Fruit fly (Drosophila melanogaster) whole organism, embryonic: Measurements from ENCODE around the gene alpha-Est7.

ENCODE experiments used
- Ada2b ChIP-seq: fragments of 200-800 bp; sonication (Bioruptor generic); IDR thresholded peaks from 2 replicates; pipeline ENCODE4 v1.3.6; 2022; ENCODE audit warnings: missing biosample characterization, missing genetic modification characterization
- BEAF-32 ChIP-seq: fragments of 200-800 bp; sonication (Bioruptor generic); optimal IDR thresholded peaks from 3 replicates; lab custom pipeline; 2017; ENCODE audit warnings: missing biosample characterization, missing genetic modification characterization, mild to moderate bottlenecking, moderate library complexity, missing genetic modification reagents
- CG10209 ChIP-seq: fragments of 200-800 bp; sonication (Bioruptor generic); optimal IDR thresholded peaks from 3 replicates; lab custom pipeline; 2017; ENCODE audit warnings: missing biosample characterization, mild to moderate bottlenecking, missing genetic modification characterization, missing genetic modification reagents
- CG10462 ChIP-seq: fragments of 200-800 bp; sonication (Bioruptor generic); optimal IDR thresholded peaks from 2 replicates; lab custom pipeline; 2016; ENCODE audit warnings: missing biosample characterization, missing genetic modification characterization
- CG10543 ChIP-seq: fragments of 200-800 bp; sonication (Bioruptor generic); optimal IDR thresholded peaks from 3 replicates; lab custom pipeline; 2017; ENCODE audit warnings: missing biosample characterization, mild to moderate bottlenecking, missing genetic modification characterization, moderate library complexity
- CG11560 ChIP-seq: fragments of 200-800 bp; sonication (Bioruptor generic); IDR thresholded peaks from 3 replicates; pipeline ENCODE4 v1.3.6; 2022; ENCODE audit warnings: missing biosample characterization, missing genetic modification characterization
- CG12299 ChIP-seq: fragments of 200-800 bp; sonication (Bioruptor generic); optimal IDR thresholded peaks from 2 replicates; lab custom pipeline; 2018; ENCODE audit warnings: missing biosample characterization, mild to moderate bottlenecking, missing genetic modification characterization
- CG12942 ChIP-seq: fragments of 200-800 bp; sonication (Bioruptor generic); optimal IDR thresholded peaks from 3 replicates; lab custom pipeline; 2016; ENCODE audit warnings: missing biosample characterization, missing genetic modification characterization
- CG13894 ChIP-seq: fragments of 200-800 bp; sonication (Bioruptor generic); optimal IDR thresholded peaks from 3 replicates; lab custom pipeline; 2018; ENCODE audit warnings: missing biosample characterization, mild to moderate bottlenecking, missing genetic modification characterization, moderate library complexity
- CG1647 ChIP-seq: fragments of 200-800 bp; sonication (Bioruptor generic); optimal IDR thresholded peaks from 3 replicates; lab custom pipeline; 2016; ENCODE audit warnings: missing biosample characterization, missing genetic modification characterization
- CG17612 ChIP-seq: fragments of 200-800 bp; sonication (Bioruptor generic); IDR thresholded peaks from 2 replicates; pipeline ENCODE4 v1.3.6; 2022; ENCODE audit warnings: missing biosample characterization, missing genetic modification characterization
- CG18476 ChIP-seq: fragments of 200-800 bp; sonication (Bioruptor generic); optimal IDR thresholded peaks from 2 replicates; lab custom pipeline; 2016; ENCODE audit warnings: missing biosample characterization, mild to moderate bottlenecking, missing genetic modification characterization
- CG18599 ChIP-seq: fragments of 200-800 bp; sonication (Bioruptor generic); optimal IDR thresholded peaks from 3 replicates; lab custom pipeline; 2017; ENCODE audit warnings: missing biosample characterization, missing genetic modification characterization, mild to moderate bottlenecking, moderate library complexity, missing genetic modification reagents
- CG2129 ChIP-seq: fragments of 200-800 bp; sonication (Bioruptor generic); IDR thresholded peaks from 2 replicates; pipeline ENCODE4 v1.3.6; 2022; ENCODE audit warnings: missing biosample characterization, missing genetic modification characterization; ENCODE audit not compliant: partially characterized antibody
- CG2875 ChIP-seq: fragments of 200-800 bp; sonication (Bioruptor generic); optimal IDR thresholded peaks from 2 replicates; lab custom pipeline; 2017; ENCODE audit warnings: missing biosample characterization, mild to moderate bottlenecking, missing genetic modification characterization, missing genetic modification reagents
- CG32532 ChIP-seq: fragments of 200-800 bp; sonication (Bioruptor generic); IDR thresholded peaks from 2 replicates; pipeline ENCODE4 v1.3.6; 2022; ENCODE audit warnings: missing biosample characterization, missing genetic modification characterization
- CG3726 ChIP-seq: fragments of 200-800 bp; sonication (Bioruptor generic); IDR thresholded peaks from 3 replicates; pipeline ENCODE4, ENCODE4 v1.3.6; 2022; ENCODE audit warnings: missing biosample characterization, missing genetic modification characterization
- CG4424 ChIP-seq: fragments of 200-800 bp; sonication (Bioruptor generic); optimal IDR thresholded peaks from 3 replicates; lab custom pipeline; 2016; ENCODE audit warnings: missing biosample characterization, missing genetic modification characterization
- CG4730 ChIP-seq: fragments of 200-800 bp; sonication (Bioruptor generic); IDR thresholded peaks from 2 replicates; pipeline ENCODE4 v1.3.6; 2022; ENCODE audit warnings: missing biosample characterization, missing genetic modification characterization
- CG4820 ChIP-seq: fragments of 200-800 bp; sonication (Bioruptor generic); optimal IDR thresholded peaks from 3 replicates; lab custom pipeline; 2016; ENCODE audit warnings: missing biosample characterization, missing genetic modification characterization
- CG5953 ChIP-seq: fragments of 200-800 bp; sonication (Bioruptor generic); IDR thresholded peaks from 2 replicates; pipeline ENCODE4 v1.3.6; 2022; ENCODE audit warnings: missing biosample characterization, missing genetic modification characterization
- CG6272 ChIP-seq: fragments of 200-800 bp; sonication (Bioruptor generic); IDR thresholded peaks from 2 replicates; pipeline ENCODE4 v1.3.6; 2022; ENCODE audit warnings: missing biosample characterization, missing genetic modification characterization
- CG9437 ChIP-seq: fragments of 200-800 bp; sonication (Bioruptor generic); optimal IDR thresholded peaks from 2 replicates; lab custom pipeline; 2018; ENCODE audit warnings: missing biosample characterization, mild to moderate bottlenecking, missing genetic modification characterization
- Doc2 ChIP-seq: fragments of 200-800 bp; sonication (Bioruptor generic); IDR thresholded peaks from 2 replicates; pipeline ENCODE4 v1.3.6; 2022; ENCODE audit warnings: missing biosample characterization, missing genetic modification characterization
- ERR ChIP-seq: fragments of 200-800 bp; sonication (Bioruptor generic); optimal IDR thresholded peaks from 2 replicates; lab custom pipeline; 2016; ENCODE audit warnings: missing biosample characterization, missing genetic modification characterization
- H2.0 ChIP-seq: fragments of 200-800 bp; sonication (Bioruptor generic); IDR thresholded peaks from 2 replicates; pipeline ENCODE4 v1.3.6; 2022; ENCODE audit warnings: missing biosample characterization, missing genetic modification characterization
- HLHmδ ChIP-seq: fragments of 200-800 bp; sonication (Bioruptor generic); optimal IDR thresholded peaks from 2 replicates; lab custom pipeline; 2018; ENCODE audit warnings: missing biosample characterization, mild to moderate bottlenecking, missing genetic modification characterization, moderate library complexity
- HmgD ChIP-seq: fragments of 200-800 bp; sonication (Bioruptor generic); optimal IDR thresholded peaks from 3 replicates; lab custom pipeline; 2016; ENCODE audit warnings: missing biosample characterization, missing genetic modification characterization
- Hmr ChIP-seq: fragments of 200-800 bp; sonication (Bioruptor generic); optimal IDR thresholded peaks from 3 replicates; lab custom pipeline; 2017; ENCODE audit warnings: mild to moderate bottlenecking, missing biosample characterization, missing genetic modification reagents, missing genetic modification characterization
- Hr3 ChIP-seq: fragments of 200-800 bp; sonication (Bioruptor generic); optimal IDR thresholded peaks from 3 replicates; lab custom pipeline; 2016; ENCODE audit warnings: missing biosample characterization, missing genetic modification characterization
- Lpt ChIP-seq: fragments of >200 bp; optimal IDR thresholded peaks from 2 replicates; lab custom pipeline; 2018; ENCODE audit warnings: missing biosample characterization, missing genetic modification characterization
- NK7.1 ChIP-seq: fragments of 200-800 bp; sonication (Bioruptor generic); optimal IDR thresholded peaks from 3 replicates; lab custom pipeline; 2016; ENCODE audit warnings: missing biosample characterization, missing genetic modification characterization
- Ravus ChIP-seq: fragments of 200-800 bp; sonication (Bioruptor generic); IDR thresholded peaks from 2 replicates; pipeline ENCODE4 v1.3.6; 2022; ENCODE audit warnings: missing biosample characterization, missing genetic modification characterization
- Side ChIP-seq: fragments of 200-800 bp; sonication (Bioruptor generic); optimal IDR thresholded peaks from 2 replicates; lab custom pipeline; 2016; ENCODE audit warnings: missing biosample characterization, missing genetic modification characterization
- Sox100B ChIP-seq: fragments of 200-800 bp; sonication (Bioruptor generic); optimal IDR thresholded peaks from 3 replicates; lab custom pipeline; 2018; ENCODE audit warnings: missing biosample characterization, mild to moderate bottlenecking, missing genetic modification characterization
- Taf1 ChIP-seq: fragments of 200-800 bp; sonication (Bioruptor generic); IDR thresholded peaks from 2 replicates; pipeline ENCODE4 v1.3.6; 2022; ENCODE audit warnings: missing biosample characterization, missing genetic modification characterization
- Xrp1 ChIP-seq: fragments of 200-800 bp; sonication (Bioruptor generic); IDR thresholded peaks from 2 replicates; pipeline ENCODE4 v1.3.6; 2022; ENCODE audit warnings: missing biosample characterization, missing genetic modification characterization
- btn ChIP-seq: fragments of 200-800 bp; sonication (Bioruptor generic); optimal IDR thresholded peaks from 2 replicates; lab custom pipeline; 2016; ENCODE audit warnings: missing biosample characterization, missing genetic modification characterization
- chm ChIP-seq: fragments of 200-800 bp; sonication (Bioruptor generic); IDR thresholded peaks from 2 replicates; pipeline ENCODE4 v1.3.6; 2022; ENCODE audit warnings: missing biosample characterization, missing genetic modification characterization
- corto ChIP-seq: fragments of 200-800 bp; sonication (Bioruptor generic); optimal IDR thresholded peaks from 2 replicates; lab custom pipeline; 2016; ENCODE audit warnings: missing biosample characterization, mild to moderate bottlenecking, missing genetic modification characterization, moderate library complexity
- da ChIP-seq: fragments of 200-800 bp; sonication (Bioruptor generic); optimal IDR thresholded peaks from 2 replicates; lab custom pipeline; 2016; ENCODE audit warnings: missing biosample characterization, missing genetic modification characterization
- danr ChIP-seq: fragments of 200-800 bp; sonication (Bioruptor generic); IDR thresholded peaks from 2 replicates; pipeline ENCODE4 v1.3.6; 2022; ENCODE audit warnings: missing biosample characterization, missing genetic modification characterization
- dmrt99B ChIP-seq: fragments of 200-800 bp; sonication (Bioruptor generic); optimal IDR thresholded peaks from 2 replicates; lab custom pipeline; 2018; ENCODE audit warnings: missing biosample characterization, mild to moderate bottlenecking, missing genetic modification characterization, moderate library complexity
- hkb ChIP-seq, 2 experiments: fragments of 200-800 bp in 1 of 2; fragments of >200 bp in 1 of 2; sonication (Bioruptor generic) in 1 of 2; IDR thresholded peaks in 1 of 2; optimal IDR thresholded peaks in 1 of 2; 2 replicates each; pipeline versions ENCODE4 v1.3.6 to Lab custom; 2017 to 2022; ENCODE audit warnings: missing biosample characterization in 1 of 2, missing genetic modification characterization in 1 of 2
- inv ChIP-seq: fragments of 200-800 bp; sonication (Bioruptor generic); IDR thresholded peaks from 2 replicates; pipeline ENCODE4 v1.3.6; 2022; ENCODE audit warnings: missing biosample characterization, missing genetic modification characterization; ENCODE audit not compliant: partially characterized antibody
- kay ChIP-seq: fragments of 200-800 bp; sonication (Bioruptor generic); optimal IDR thresholded peaks from 2 replicates; lab custom pipeline; 2016; ENCODE audit warnings: missing biosample characterization, missing genetic modification characterization
- lilli ChIP-seq: fragments of 200-800 bp; sonication (Bioruptor generic); optimal IDR thresholded peaks from 3 replicates; lab custom pipeline; 2016; ENCODE audit warnings: missing biosample characterization, missing genetic modification characterization
- pho ChIP-seq: fragments of 200-800 bp; sonication (Bioruptor generic); optimal IDR thresholded peaks from 2 replicates; lab custom pipeline; 2016; ENCODE audit warnings: missing biosample characterization, missing genetic modification characterization
- phol ChIP-seq: fragments of 200-800 bp; sonication (Bioruptor generic); optimal IDR thresholded peaks from 3 replicates; lab custom pipeline; 2018; ENCODE audit warnings: missing biosample characterization, mild to moderate bottlenecking, missing genetic modification characterization, moderate library complexity
- tap ChIP-seq: fragments of 200-800 bp; optimal IDR thresholded peaks from 3 replicates; lab custom pipeline; 2019; ENCODE audit warnings: missing biosample characterization, mild to moderate bottlenecking, missing genetic modification characterization, moderate library complexity
- tgo ChIP-seq: fragments of 200-800 bp; sonication (Bioruptor generic); IDR thresholded peaks from 3 replicates; pipeline ENCODE4 v1.3.6; 2022; ENCODE audit warnings: missing biosample characterization, missing genetic modification characterization
- unc-4 ChIP-seq: fragments of 200-800 bp; sonication (Bioruptor generic); IDR thresholded peaks from 2 replicates; pipeline ENCODE4 v1.3.6; 2022; ENCODE audit warnings: missing biosample characterization, missing genetic modification characterization; ENCODE audit not compliant: partially characterized antibody

alpha-Est7 gene

dm6 chr3R:7492099-7492498 lies 31.5 kb downstream of the alpha-Est7 start (continued):
- no peak for TF ChIP-seq Side
- no peak for TF ChIP-seq Ada2b
- peak; percentile 52; the same call in 1 of the 2 replicates for TF ChIP-seq CG5953 (GFP tag; lab: Robert Waterston, UW)
- TF ChIP-seq Hmr (GFP tag; lab: Kevin White, UChicago) = peak; percentile 3
- TF ChIP-seq Taf1 (GFP tag; lab: Robert Waterston, UW) = no peak
- no peak for TF ChIP-seq HmgD (GFP tag; lab: Kevin White, UChicago)
- TF ChIP-seq da (GFP tag; lab: Kevin White, UChicago) = no peak
- TF ChIP-seq CG2129 (GFP tag; lab: Robert Waterston, UW) = no peak
- TF ChIP-seq CG17612 = no peak
- TF ChIP-seq Xrp1 (GFP tag; lab: Robert Waterston, UW) = 0 out of 2 replicates have a peak, but pooled peaks have one; percentile 4
- TF ChIP-seq CG10209 (GFP tag; lab: Kevin White, UChicago) = peak; percentile 15
- TF ChIP-seq CG4424 (GFP tag; lab: Kevin White, UChicago) = peak; percentile 16
- no peak for TF ChIP-seq CG12942
- no peak for TF ChIP-seq unc-4 (GFP tag; lab: Robert Waterston, UW)
- no peak for TF ChIP-seq phol (tag; lab: Kevin White, UChicago)
- TF ChIP-seq danr = no peak
- no peak for TF ChIP-seq Hr3 (GFP tag; lab: Kevin White, UChicago)
- TF ChIP-seq CG18599 = no peak
- no peak for TF ChIP-seq H2.0 (GFP tag; lab: Robert Waterston, UW)
- TF ChIP-seq tgo (GFP tag; lab: Robert Waterston, UW) = no peak
- TF ChIP-seq CG4730 (GFP tag; lab: Robert Waterston, UW) = no peak
- TF ChIP-seq NK7.1 (GFP tag; lab: Kevin White, UChicago) = no peak
- peak; percentile 13 for TF ChIP-seq CG18476 (GFP tag; lab: Kevin White, UChicago)
- no peak for TF ChIP-seq HLHmδ (GFP tag; lab: Kevin White, UChicago)
- TF ChIP-seq dmrt99B (tag; lab: Kevin White, UChicago) = peak; percentile 22
- no peak for TF ChIP-seq CG12299
- no peak for TF ChIP-seq corto (GFP tag; lab: Kevin White, UChicago)
- TF ChIP-seq Lpt (GFP tag; lab: Kevin White, UChicago) = no peak
- TF ChIP-seq ERR (GFP tag; lab: Kevin White, UChicago) = peak; percentile 69
- no peak for TF ChIP-seq chm (GFP tag; lab: Robert Waterston, UW)
- TF ChIP-seq inv (GFP tag; lab: Robert Waterston, UW) = peak; percentile 56; the same call in 1 of the 2 replicates
- no peak for TF ChIP-seq pho (GFP tag; lab: Kevin White, UChicago)
- no peak for TF ChIP-seq CG2875 (GFP tag; lab: Kevin White, UChicago)
- TF ChIP-seq CG3726 (GFP tag; lab: Robert Waterston, UW) = no peak
- peak; percentile 12; the same call in 1 of the 2 replicates for TF ChIP-seq CG32532 (GFP tag; lab: Robert Waterston, UW)
- TF ChIP-seq CG9437 (GFP tag; lab: Kevin White, UChicago) = no peak
- TF ChIP-seq CG10462 (GFP tag; lab: Kevin White, UChicago) = no peak
- TF ChIP-seq btn (GFP tag; lab: Kevin White, UChicago) = no peak
- TF ChIP-seq CG6272 (GFP tag; lab: Robert Waterston, UW) = no peak
- no peak for TF ChIP-seq tap (tag; lab: Kevin White, UChicago)
- TF ChIP-seq Sox100B (GFP tag; lab: Kevin White, UChicago) = no peak
- no peak for TF ChIP-seq CG10543
- TF ChIP-seq Doc2 (GFP tag; lab: Robert Waterston, UW) = no peak
- TF ChIP-seq CG11560 (tag; lab: Robert Waterston, UW) = no peak
- TF ChIP-seq CG1647 (GFP tag; lab: Kevin White, UChicago) = no peak
- no peak for TF ChIP-seq BEAF-32 (GFP tag; lab: Kevin White, UChicago)
- peak; percentile 47 for TF ChIP-seq lilli (GFP tag; lab: Kevin White, UChicago)
- no peak for TF ChIP-seq Ravus (GFP tag; lab: Robert Waterston, UW)
- peak; percentile 11 for TF ChIP-seq kay (GFP tag; lab: Kevin White, UChicago)
- no peak for TF ChIP-seq hkb (optimal IDR thresholded peaks at IDR 0.05; lab: Kevin White, UChicago)
- TF ChIP-seq hkb (GFP tag; IDR thresholded peaks at IDR 0.05; lab: Robert Waterston, UW) = no peak
- TF ChIP-seq CG4820 = peak; percentile 18
- peak; percentile 5 for TF ChIP-seq CG13894 (tag; lab: Kevin White, UChicago)
